Fruit fly (Drosophila melanogaster) whole organism, pupa: ENCODE data around the gene Nelf-E.

Experiments used
- CG10348 ChIP-seq: fragments of 200-800 bp; sonication (Bioruptor generic); IDR thresholded peaks from 2 replicates; pipeline ENCODE4 v1.3.6; 2022; ENCODE audit warnings: missing biosample characterization, missing genetic modification characterization
- CG12605 ChIP-seq: fragments of 200-800 bp; sonication (Bioruptor generic); IDR thresholded peaks from 2 replicates; pipeline ENCODE4 v1.3.6; 2022; ENCODE audit warnings: missing biosample characterization, missing genetic modification characterization
- CG14655 ChIP-seq: fragments of 200-800 bp; sonication (Bioruptor generic); optimal IDR thresholded peaks from 3 replicates; lab custom pipeline; 2017; ENCODE audit warnings: mild to moderate bottlenecking, missing biosample characterization, missing genetic modification reagents, missing genetic modification characterization
- CG15710 ChIP-seq: fragments of 200-800 bp; sonication (Bioruptor generic); optimal IDR thresholded peaks from 2 replicates; lab custom pipeline; 2018; ENCODE audit warnings: missing biosample characterization, mild to moderate bottlenecking, missing genetic modification characterization, moderate library complexity
- CG34367 ChIP-seq: fragments of 200-800 bp; sonication (Bioruptor generic); optimal IDR thresholded peaks from 2 replicates; lab custom pipeline; 2018; ENCODE audit warnings: missing biosample characterization, mild to moderate bottlenecking, missing genetic modification characterization
- CG4496 ChIP-seq: fragments of 200-800 bp; sonication (Bioruptor generic); IDR thresholded peaks from 3 replicates; pipeline ENCODE4 v1.3.6; 2022; ENCODE audit warnings: missing biosample characterization, missing genetic modification characterization
- CG8301 ChIP-seq: fragments of 200-800 bp; sonication (Bioruptor generic); optimal IDR thresholded peaks from 2 replicates; lab custom pipeline; 2018; ENCODE audit warnings: missing biosample characterization, mild to moderate bottlenecking, missing genetic modification characterization
- CG9948 ChIP-seq: fragments of 200-800 bp; sonication (Bioruptor generic); optimal IDR thresholded peaks from 2 replicates; lab custom pipeline; 2018; ENCODE audit warnings: missing biosample characterization, mild to moderate bottlenecking, missing genetic modification characterization, moderate library complexity
- EcR ChIP-seq: fragments of 200-800 bp; sonication (Bioruptor generic); optimal IDR thresholded peaks from 3 replicates; lab custom pipeline; 2019; ENCODE audit warnings: missing biosample characterization, missing genetic modification characterization, mild to moderate bottlenecking, moderate library complexity, missing genetic modification reagents
- Pif1A ChIP-seq: fragments of 200-800 bp; sonication (Bioruptor generic); optimal IDR thresholded peaks from 3 replicates; lab custom pipeline; 2016; ENCODE audit warnings: missing biosample characterization, missing genetic modification characterization
- Snoo ChIP-seq: fragments of 200-800 bp; sonication (Bioruptor generic); optimal IDR thresholded peaks from 3 replicates; lab custom pipeline; 2017; ENCODE audit warnings: missing biosample characterization, mild to moderate bottlenecking, missing genetic modification characterization, inconsistent platforms
- fd96Ca ChIP-seq: fragments of 200-800 bp; sonication (Bioruptor generic); IDR thresholded peaks from 3 replicates; pipeline ENCODE4 v1.3.6; 2022; ENCODE audit warnings: missing biosample characterization, missing genetic modification characterization

- no peak for TF ChIP-seq CG10348 (GFP tag; lab: Robert Waterston, UW)
- no peak for TF ChIP-seq Pif1A (GFP tag; lab: Kevin White, UChicago)
- no peak for TF ChIP-seq CG8301 (tag; lab: Kevin White, UChicago)
- no peak for TF ChIP-seq CG12605 (GFP tag; lab: Robert Waterston, UW)
- no peak for TF ChIP-seq fd96Ca (GFP tag; lab: Robert Waterston, UW)
- TF ChIP-seq CG15710 (tag; lab: Kevin White, UChicago) = no peak
- no peak for TF ChIP-seq EcR (GFP tag; lab: Kevin White, UChicago)
- TF ChIP-seq Snoo (tag; lab: Kevin White, UChicago) = no peak
- no peak for TF ChIP-seq CG34367 (tag; lab: Kevin White, UChicago)
- no peak for TF ChIP-seq CG14655
- no peak for TF ChIP-seq CG9948 (tag; lab: Kevin White, UChicago)
- no peak for TF ChIP-seq CG4496 (GFP tag; lab: Robert Waterston, UW)
These were observed 43.7 kb downstream of the Nelf-E start for dm6 chr3L:8557018-8557417.
